Worm (Caenorhabditis elegans) whole organism, L4/young adult: ENCODE measurements around the gene akap-1.

ENCODE experiments used
- W03F9.2 ChIP-seq: fragments of 150-350 bp; optimal IDR thresholded peaks from 2 replicates; lab custom pipeline; 2014; ENCODE audit warnings: missing biosample characterization, missing genetic modification characterization
- dao-5 ChIP-seq: sonication (generic microtip); optimal IDR thresholded peaks from 2 replicates; lab custom pipeline; 2016; ENCODE audit warnings: missing genotype, missing genetic modification characterization, moderate library complexity, missing compliant biosample characterization
- him-1 ChIP-seq: sonication (generic microtip); optimal IDR thresholded peaks from 2 replicates; lab custom pipeline; 2016; ENCODE audit warnings: missing genotype, missing genetic modification reagents, missing genetic modification characterization, missing compliant biosample characterization

akap-1 gene

DNA sequence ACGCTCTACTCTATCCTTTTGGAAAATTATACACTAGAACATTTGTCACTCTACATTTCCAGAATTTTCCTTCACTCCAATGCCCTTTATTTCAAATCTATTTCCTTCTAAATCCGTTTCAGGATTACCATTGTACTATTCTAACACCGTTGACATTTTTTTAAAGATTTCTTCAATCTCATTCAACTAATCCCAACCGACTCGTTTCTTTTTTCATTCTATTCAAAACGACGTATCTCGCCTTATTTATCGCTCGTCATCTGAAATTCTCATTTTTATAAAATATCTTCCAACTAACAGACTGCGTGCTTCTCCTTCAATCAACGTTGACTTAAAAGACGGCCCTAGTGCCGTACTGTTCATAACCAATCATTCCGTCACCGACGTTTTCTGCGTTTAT lies at the start of gene akap-1:
Gene akap-1, plus strand, starts transcription at position 301 of the 400 bp plus-strand sequence.
- TF ChIP-seq him-1, result no peak
- no peak for TF ChIP-seq W03F9.2
- no peak for TF ChIP-seq dao-5 (tag; lab: Kevin White, UChicago)

- no peak for TF ChIP-seq him-1
- no peak for TF ChIP-seq W03F9.2
- no peak for TF ChIP-seq dao-5 (tag; lab: Kevin White, UChicago)
These were observed 49.4 kb upstream of the akap-1 start for ce11 chrIII:6303787-6304186.

DNA sequence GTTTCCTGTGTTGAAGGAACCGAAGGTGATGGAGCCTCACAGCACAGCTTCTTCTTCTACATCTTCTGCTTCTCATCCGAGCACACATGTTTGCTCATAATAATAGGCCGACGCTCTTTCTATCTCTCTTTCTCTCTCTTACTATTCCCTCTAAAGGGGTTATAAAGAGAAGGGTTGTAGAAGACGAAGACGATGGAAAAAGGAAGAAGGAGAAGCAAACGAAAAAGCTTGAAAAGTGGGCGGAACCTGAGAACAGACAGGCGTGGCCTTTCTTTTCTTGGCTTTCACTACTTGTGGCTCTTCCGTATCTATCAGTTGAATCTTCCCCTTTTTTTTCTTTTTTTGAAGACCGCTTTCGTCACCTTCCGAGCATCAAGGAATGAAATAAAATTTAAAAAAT lies 45.4 kb upstream of the akap-1 start:
- TF ChIP-seq dao-5 (tag; lab: Kevin White, UChicago) (no peak), him-1 (no peak), W03F9.2 (no peak)

DNA sequence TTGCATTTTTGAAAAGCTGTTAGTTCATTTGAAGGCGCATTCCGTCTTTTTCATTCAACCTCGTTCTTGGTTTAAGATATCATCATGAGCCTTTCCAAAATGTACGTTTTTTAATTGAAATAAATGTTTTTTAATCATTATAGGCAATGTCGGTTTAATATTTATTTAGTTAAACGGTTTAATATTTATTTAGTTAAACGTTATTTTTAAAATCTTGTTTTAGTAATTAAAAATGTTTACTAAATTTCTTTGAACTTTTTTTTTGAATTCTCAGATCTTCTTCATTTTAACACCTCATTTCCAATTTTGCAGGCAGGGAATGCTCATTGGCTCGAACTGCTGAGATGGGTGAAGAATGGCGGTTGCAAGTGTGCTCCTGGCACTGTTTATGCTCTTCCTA lies 44.1 kb upstream of the akap-1 start, which contains the start of gene gar-2:
Gene gar-2, plus strand, starts transcription at position 301 of the 400 bp plus-strand sequence.
- no peak for TF ChIP-seq him-1
- no peak for TF ChIP-seq W03F9.2
- TF ChIP-seq dao-5 (tag; lab: Kevin White, UChicago), result no peak

DNA sequence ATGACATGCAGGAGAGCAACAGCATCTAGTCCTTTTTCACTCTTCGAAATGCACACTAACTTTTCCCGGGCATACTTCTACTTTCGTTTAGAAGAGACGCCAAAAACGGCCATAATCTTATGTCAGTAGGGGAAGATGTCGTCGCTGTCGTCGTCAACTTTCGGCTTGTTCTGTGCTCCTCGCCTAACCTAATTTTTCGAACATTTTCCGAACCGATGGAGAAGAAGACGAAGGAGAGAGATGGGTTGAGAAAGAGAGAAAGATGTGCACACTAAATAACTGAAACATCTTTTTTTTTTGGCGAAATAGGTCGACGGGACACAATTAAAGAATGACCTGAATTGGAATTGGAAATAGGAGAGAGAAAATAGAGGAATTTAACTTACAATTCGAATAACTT lies 42.8 kb upstream of the akap-1 start:
- TF ChIP-seq W03F9.2 (no peak), dao-5 (tag; lab: Kevin White, UChicago) (no peak), him-1 (no peak)

- no peak for TF ChIP-seq W03F9.2
- no peak for TF ChIP-seq dao-5 (tag; lab: Kevin White, UChicago)
- no peak for TF ChIP-seq him-1
These were observed 41.7 kb upstream of the akap-1 start for ce11 chrIII:6311452-6311851.

DNA sequence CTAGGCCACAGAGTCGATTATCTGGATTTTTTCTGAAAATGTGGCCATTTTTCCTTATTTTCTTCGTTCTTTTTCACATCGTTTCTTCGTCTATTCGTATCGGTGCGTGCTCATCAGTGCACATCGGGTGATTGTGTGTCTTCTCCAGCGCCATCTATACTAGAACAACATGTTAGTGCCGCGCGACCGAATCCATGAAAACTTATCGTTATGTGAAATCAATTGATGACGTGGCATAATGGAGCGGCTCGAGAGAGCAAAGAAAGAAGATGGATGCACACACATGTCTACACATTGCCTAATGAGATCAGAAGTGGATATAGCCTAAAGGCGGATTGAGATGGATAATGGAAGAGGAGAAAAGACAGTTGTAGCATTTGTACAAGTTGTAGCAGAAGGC lies 40.9 kb upstream of the akap-1 start:
- no peak for TF ChIP-seq dao-5 (tag; lab: Kevin White, UChicago)
- no peak for TF ChIP-seq him-1
- no peak for TF ChIP-seq W03F9.2

DNA sequence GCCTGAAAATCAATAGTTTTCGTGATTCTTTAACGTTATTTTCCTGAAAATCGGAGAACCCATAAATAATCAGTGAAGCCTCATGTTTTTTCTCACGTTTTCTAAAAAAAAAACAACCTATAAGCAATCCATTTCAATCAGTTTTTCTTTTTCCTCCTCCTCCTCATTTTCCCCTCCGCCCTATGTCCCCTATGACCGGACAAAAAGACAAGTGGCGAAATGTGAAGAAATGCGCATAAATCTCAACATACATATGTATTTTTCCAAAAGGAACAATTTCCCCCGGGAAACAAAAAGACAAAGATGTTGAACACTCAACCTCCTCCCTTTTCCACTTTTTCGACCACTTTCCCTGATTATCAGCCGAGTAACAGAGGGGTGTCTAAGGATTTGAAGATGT lies 37.7 kb upstream of the akap-1 start:
- TF ChIP-seq W03F9.2, result no peak
- no peak for TF ChIP-seq dao-5 (tag; lab: Kevin White, UChicago)
- TF ChIP-seq him-1, result no peak

- TF ChIP-seq W03F9.2 (no peak), him-1 (no peak), dao-5 (tag; lab: Kevin White, UChicago) (no peak)
These were observed 36.4 kb upstream of the akap-1 start for ce11 chrIII:6316795-6317194.

- TF ChIP-seq him-1 (no peak), W03F9.2 (no peak), dao-5 (tag; lab: Kevin White, UChicago) (no peak)
These were observed 35.8 kb upstream of the akap-1 start for ce11 chrIII:6317345-6317744.

ce11 chrIII:6324139-6324538 lies 29.0 kb upstream of the akap-1 start, which contains the start of gene C56G2.5:
Gene C56G2.5 (minus strand): TSS chrIII:6324239.
- TF ChIP-seq dao-5 (tag; lab: Kevin White, UChicago), result no peak
- no peak for TF ChIP-seq him-1
- no peak for TF ChIP-seq W03F9.2

ce11 chrIII:6331211-6331782 lies 21.9 kb upstream of the akap-1 start, which contains the start of gene C56G2.4:
Gene C56G2.4 (plus strand): TSS chrIII:6331732.
- TF ChIP-seq W03F9.2 (no peak), him-1 (no peak), dao-5 (tag; lab: Kevin White, UChicago) (no peak)

- TF ChIP-seq W03F9.2, result no peak
- TF ChIP-seq dao-5 (tag; lab: Kevin White, UChicago), result no peak
- no peak for TF ChIP-seq him-1
These were observed 18.8 kb upstream of the akap-1 start for ce11 chrIII:6334364-6334763.

DNA sequence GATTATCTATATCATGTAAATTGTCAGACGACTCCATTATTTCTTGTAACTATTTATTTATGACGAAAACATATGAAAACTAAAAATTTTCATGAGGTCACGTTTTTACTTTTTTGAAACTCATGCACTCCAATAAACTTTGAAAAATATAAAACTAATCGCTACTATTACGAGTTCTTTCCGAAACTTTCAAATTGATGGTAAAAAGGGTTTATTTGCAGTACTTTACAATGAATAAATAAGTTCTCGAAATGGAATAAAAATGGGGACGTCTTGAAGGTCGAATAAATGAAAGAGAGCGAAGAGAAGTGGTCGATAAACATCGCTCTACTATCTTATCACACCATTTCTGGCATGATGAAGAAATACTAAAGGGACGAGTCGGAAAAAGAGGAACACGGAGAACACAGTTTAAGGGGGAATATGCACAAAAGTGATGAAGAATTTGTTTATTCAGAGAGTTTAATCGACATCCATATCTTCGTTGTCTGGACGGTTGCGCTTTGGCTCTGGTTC lies 13.2 kb upstream of the akap-1 start, which contains the start of gene let-767:
Gene let-767, minus strand, starts transcription at position 51 of the 516 bp plus-strand sequence.
- TF ChIP-seq W03F9.2 (no peak), him-1 (no peak), dao-5 (tag; lab: Kevin White, UChicago) (no peak)

ce11 chrIII:6341878-6342453 lies 11.2 kb upstream of the akap-1 start, which contains the start of gene rpn-13:
Gene rpn-13 (minus strand): TSS chrIII:6341928.
- TF ChIP-seq dao-5 (tag; lab: Kevin White, UChicago) (no peak), him-1 (peak; percentile 29), W03F9.2 (peak; percentile 1)
